Fruit fly (Drosophila melanogaster) whole organism, pupa: ENCODE results near the gene eIF2gamma.

Experiments
- CG10348 ChIP-seq: fragments of 200-800 bp; sonication (Bioruptor generic); IDR thresholded peaks from 2 replicates; pipeline ENCODE4 v1.3.6; 2022; ENCODE audit warnings: missing biosample characterization, missing genetic modification characterization
- CG12605 ChIP-seq: fragments of 200-800 bp; sonication (Bioruptor generic); IDR thresholded peaks from 2 replicates; pipeline ENCODE4 v1.3.6; 2022; ENCODE audit warnings: missing biosample characterization, missing genetic modification characterization
- CG13204 ChIP-seq: fragments of 200-800 bp; sonication (Bioruptor generic); optimal IDR thresholded peaks from 2 replicates; lab custom pipeline; 2018; ENCODE audit warnings: missing biosample characterization, mild to moderate bottlenecking, missing genetic modification characterization, moderate library complexity
- CG14655 ChIP-seq: fragments of 200-800 bp; sonication (Bioruptor generic); optimal IDR thresholded peaks from 3 replicates; lab custom pipeline; 2017; ENCODE audit warnings: mild to moderate bottlenecking, missing biosample characterization, missing genetic modification reagents, missing genetic modification characterization
- CG15710 ChIP-seq: fragments of 200-800 bp; sonication (Bioruptor generic); optimal IDR thresholded peaks from 2 replicates; lab custom pipeline; 2018; ENCODE audit warnings: missing biosample characterization, mild to moderate bottlenecking, missing genetic modification characterization, moderate library complexity
- CG17806 ChIP-seq: fragments of 200-800 bp; sonication (Bioruptor generic); optimal IDR thresholded peaks from 2 replicates; lab custom pipeline; 2018; ENCODE audit warnings: missing biosample characterization, mild to moderate bottlenecking, missing genetic modification characterization, moderate library complexity
- CG32121 ChIP-seq: fragments of 200-800 bp; sonication (Bioruptor generic); IDR thresholded peaks from 2 replicates; pipeline ENCODE4 v1.3.6; 2022; ENCODE audit warnings: missing biosample characterization, missing genetic modification characterization
- CG34367 ChIP-seq: fragments of 200-800 bp; sonication (Bioruptor generic); optimal IDR thresholded peaks from 2 replicates; lab custom pipeline; 2018; ENCODE audit warnings: missing biosample characterization, mild to moderate bottlenecking, missing genetic modification characterization
- CG4496 ChIP-seq: fragments of 200-800 bp; sonication (Bioruptor generic); IDR thresholded peaks from 3 replicates; pipeline ENCODE4 v1.3.6; 2022; ENCODE audit warnings: missing biosample characterization, missing genetic modification characterization
- CG8159 ChIP-seq: fragments of 200-800 bp; sonication (Bioruptor generic); optimal IDR thresholded peaks from 3 replicates; lab custom pipeline; 2018; ENCODE audit warnings: missing biosample characterization, mild to moderate bottlenecking, missing genetic modification characterization, moderate library complexity
- CG8301 ChIP-seq: fragments of 200-800 bp; sonication (Bioruptor generic); optimal IDR thresholded peaks from 2 replicates; lab custom pipeline; 2018; ENCODE audit warnings: missing biosample characterization, mild to moderate bottlenecking, missing genetic modification characterization
- CG9948 ChIP-seq: fragments of 200-800 bp; sonication (Bioruptor generic); optimal IDR thresholded peaks from 2 replicates; lab custom pipeline; 2018; ENCODE audit warnings: missing biosample characterization, mild to moderate bottlenecking, missing genetic modification characterization, moderate library complexity
- D1 ChIP-seq: fragments of 200-800 bp; sonication (Bioruptor generic); optimal IDR thresholded peaks from 2 replicates; lab custom pipeline; 2018; ENCODE audit warnings: missing biosample characterization, mild to moderate bottlenecking, missing genetic modification characterization, moderate library complexity
- EcR ChIP-seq: fragments of 200-800 bp; sonication (Bioruptor generic); optimal IDR thresholded peaks from 3 replicates; lab custom pipeline; 2019; ENCODE audit warnings: missing biosample characterization, missing genetic modification characterization, mild to moderate bottlenecking, moderate library complexity, missing genetic modification reagents
- Ets98B ChIP-seq: fragments of 200-800 bp; sonication (Bioruptor generic); IDR thresholded peaks from 2 replicates; pipeline ENCODE4 v1.3.6; 2022; ENCODE audit warnings: missing biosample characterization, missing genetic modification characterization
- Pif1A ChIP-seq: fragments of 200-800 bp; sonication (Bioruptor generic); optimal IDR thresholded peaks from 3 replicates; lab custom pipeline; 2016; ENCODE audit warnings: missing biosample characterization, missing genetic modification characterization
- Pif1B ChIP-seq: fragments of 200-800 bp; sonication (Bioruptor generic); optimal IDR thresholded peaks from 3 replicates; lab custom pipeline; 2016; ENCODE audit warnings: missing biosample characterization, missing genetic modification characterization
- Snoo ChIP-seq: fragments of 200-800 bp; sonication (Bioruptor generic); optimal IDR thresholded peaks from 3 replicates; lab custom pipeline; 2017; ENCODE audit warnings: missing biosample characterization, mild to moderate bottlenecking, missing genetic modification characterization, inconsistent platforms
- fd96Ca ChIP-seq: fragments of 200-800 bp; sonication (Bioruptor generic); IDR thresholded peaks from 3 replicates; pipeline ENCODE4 v1.3.6; 2022; ENCODE audit warnings: missing biosample characterization, missing genetic modification characterization
- gl ChIP-seq: fragments of 200-800 bp; sonication (Bioruptor generic); optimal IDR thresholded peaks from 2 replicates; lab custom pipeline; 2018; ENCODE audit warnings: missing biosample characterization, mild to moderate bottlenecking, missing genetic modification characterization
- rn ChIP-seq: fragments of 200-800 bp; sonication (Bioruptor generic); IDR thresholded peaks from 2 replicates; pipeline ENCODE4 v1.3.6; 2022; ENCODE audit warnings: missing biosample characterization, missing genetic modification characterization

Gene eIF2gamma

DNA sequence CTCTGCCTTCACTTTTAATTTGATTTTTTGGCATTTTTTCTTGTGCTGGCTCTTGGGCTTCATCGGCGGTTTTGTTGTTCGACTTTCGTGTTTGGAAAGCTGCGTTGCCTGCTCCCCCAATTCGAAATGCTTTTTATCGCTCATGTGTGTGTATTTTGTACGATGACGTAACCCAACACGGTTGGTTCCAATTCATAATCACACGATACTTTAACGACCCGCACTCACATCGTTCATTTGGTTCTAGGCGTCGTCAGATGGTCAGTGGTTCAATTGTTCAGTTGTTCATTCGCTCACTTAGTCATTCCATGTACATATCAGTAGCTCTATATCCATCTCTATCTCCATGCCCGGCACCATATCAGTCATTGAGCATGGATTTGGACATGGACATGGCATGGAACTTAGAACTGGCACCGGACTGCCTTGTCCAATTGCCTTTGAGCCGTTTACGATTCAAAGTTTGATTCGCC, 30.7 kb upstream of the eIF2gamma start:
- TF ChIP-seq CG15710 (tag; lab: Kevin White, UChicago) (no peak), Pif1A (GFP tag; lab: Kevin White, UChicago) (no peak), D1 (tag; lab: Kevin White, UChicago) (no peak), CG10348 (no peak), CG12605 (no peak), EcR (GFP tag; lab: Kevin White, UChicago) (no peak), CG4496 (GFP tag; lab: Robert Waterston, UW) (no peak), Snoo (no peak), fd96Ca (GFP tag; lab: Robert Waterston, UW) (no peak), CG32121 (GFP tag; lab: Robert Waterston, UW) (no peak), CG34367 (tag; lab: Kevin White, UChicago) (no peak), CG17806 (tag; lab: Kevin White, UChicago) (no peak), CG8301 (tag; lab: Kevin White, UChicago) (no peak), CG9948 (no peak), CG14655 (GFP tag; lab: Kevin White, UChicago) (no peak), CG8159 (tag; lab: Kevin White, UChicago) (no peak), Pif1B (no peak)

DNA sequence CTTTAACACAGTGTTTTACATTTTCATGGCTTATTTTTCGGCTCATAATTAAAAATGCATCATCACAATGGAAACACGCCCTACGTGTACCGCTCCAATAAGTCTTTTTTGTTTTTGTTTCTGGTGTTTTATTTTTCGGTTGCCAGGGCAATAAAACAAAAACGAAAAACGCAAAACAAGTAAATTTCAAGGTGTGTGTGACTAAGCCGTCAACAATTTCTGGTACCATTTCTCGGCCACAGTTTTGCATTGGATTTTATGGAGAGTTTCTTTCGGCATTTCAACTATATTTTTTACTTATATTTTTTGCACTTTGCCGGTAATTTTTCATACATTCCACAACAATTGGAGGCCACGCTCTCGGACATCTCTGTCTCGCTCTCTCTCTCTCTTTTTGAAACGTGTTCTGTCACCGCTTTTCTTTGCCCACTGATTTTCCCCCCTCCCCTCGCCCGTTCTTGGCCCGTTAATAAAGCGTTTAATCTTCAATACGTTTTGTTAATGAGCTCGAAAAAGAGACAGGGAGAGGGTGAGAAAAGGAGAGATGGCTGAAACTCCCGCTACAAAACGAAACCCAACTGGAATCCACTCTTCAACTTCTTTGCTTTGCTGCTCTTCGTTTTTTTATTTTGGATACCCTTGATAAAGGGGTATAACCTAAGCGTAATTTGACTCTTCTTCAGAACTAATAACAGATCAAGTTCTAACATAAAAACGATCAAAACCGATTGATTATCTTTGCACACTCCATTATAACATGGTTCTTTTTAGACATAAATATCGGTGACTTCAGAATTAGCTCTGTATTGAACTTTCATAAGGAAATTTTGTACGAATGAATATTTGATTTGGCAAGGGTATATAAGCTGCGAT, 30.0 kb upstream of the eIF2gamma start:
- TF ChIP-seq CG12605 (0 out of 2 replicates have a peak, but pooled peaks have one; percentile 31), Pif1B (no peak), Snoo (peak; percentile 52), CG8159 (tag; lab: Kevin White, UChicago) (no peak), fd96Ca (GFP tag; lab: Robert Waterston, UW) (peak; percentile 16; the same call in 1 of the 3 replicates), CG34367 (tag; lab: Kevin White, UChicago) (no peak), Pif1A (GFP tag; lab: Kevin White, UChicago) (peak; percentile 29), CG9948 (no peak)

DNA sequence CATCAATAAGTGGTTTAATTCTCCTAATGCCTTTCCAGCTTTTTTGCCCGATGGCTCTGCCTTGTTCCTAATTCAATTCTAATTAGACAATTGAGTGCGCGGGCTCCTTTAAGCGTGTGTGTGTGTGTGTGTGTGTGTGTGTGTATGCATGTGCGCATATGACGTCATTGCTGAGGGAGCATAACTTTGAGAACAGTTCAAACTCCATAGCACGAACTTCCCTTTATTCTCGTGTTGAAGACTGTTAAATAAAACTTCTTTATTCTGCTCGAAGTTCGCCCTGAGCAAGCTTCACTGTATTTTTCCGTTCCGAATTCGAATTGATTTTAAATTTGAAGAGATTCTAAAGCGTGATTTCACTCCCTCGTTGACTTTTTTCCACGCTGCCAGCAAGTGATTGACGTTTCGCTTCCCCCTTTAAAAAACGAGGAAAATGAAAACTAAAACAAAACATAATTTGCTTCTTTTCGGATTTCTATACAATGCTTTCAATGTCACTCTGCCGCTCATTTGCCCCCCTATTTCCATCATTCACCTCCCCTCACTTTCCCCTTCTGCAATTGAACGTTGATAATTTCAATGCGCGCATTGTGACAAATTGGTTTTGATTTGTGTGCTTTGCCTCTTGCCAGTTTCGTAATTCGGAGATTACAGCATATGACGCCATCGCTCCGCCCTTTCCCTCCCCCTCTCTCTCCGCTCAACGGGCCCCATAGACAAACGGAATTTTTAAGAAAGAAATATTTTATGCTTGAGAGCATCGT, 29.2 kb upstream of the eIF2gamma start:
- TF ChIP-seq Pif1B (no peak), CG8301 (tag; lab: Kevin White, UChicago) (no peak), Snoo (no peak), EcR (GFP tag; lab: Kevin White, UChicago) (no peak), CG8159 (tag; lab: Kevin White, UChicago) (no peak), fd96Ca (GFP tag; lab: Robert Waterston, UW) (no peak), gl (no peak), CG9948 (no peak), CG4496 (GFP tag; lab: Robert Waterston, UW) (no peak), CG17806 (tag; lab: Kevin White, UChicago) (no peak), CG15710 (tag; lab: Kevin White, UChicago) (no peak)

DNA sequence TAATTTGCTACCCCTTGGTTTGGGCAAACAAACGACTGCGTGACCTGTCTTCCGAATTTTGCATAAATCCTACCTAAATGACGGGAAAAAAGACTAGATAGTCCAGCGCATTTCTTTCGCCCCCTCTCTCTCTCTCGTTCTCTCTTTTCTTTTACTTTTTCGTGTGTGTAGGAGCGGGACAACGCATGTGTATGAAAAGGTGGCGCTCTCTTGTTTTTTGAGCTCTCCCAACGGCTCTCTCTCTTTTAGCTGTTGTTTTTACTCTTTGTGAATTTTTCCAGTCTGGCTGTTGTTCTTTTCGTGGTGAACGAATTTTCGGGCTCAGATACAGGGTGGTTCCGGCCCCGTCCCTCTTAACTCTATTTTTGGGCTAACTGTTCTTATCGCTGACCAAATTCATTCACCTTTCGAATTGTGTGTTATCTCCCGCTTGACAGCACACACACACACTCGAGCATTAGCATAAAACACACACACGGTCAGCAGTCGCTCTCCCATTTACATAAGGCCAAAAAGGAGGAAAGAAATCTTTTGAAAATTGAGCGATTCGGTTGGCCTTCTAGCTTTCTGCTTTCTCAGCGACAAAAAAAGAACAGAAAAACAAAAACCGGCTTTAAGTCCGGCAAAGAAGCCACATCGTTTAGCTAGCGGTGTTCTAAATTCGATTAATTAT, 28.4 kb upstream of the eIF2gamma start:
- TF ChIP-seq EcR (GFP tag; lab: Kevin White, UChicago) (peak; percentile 38), Pif1B (no peak), Pif1A (GFP tag; lab: Kevin White, UChicago) (no peak), gl (peak; percentile 21), CG13204 (GFP tag; lab: Kevin White, UChicago) (peak; percentile 55), CG8301 (tag; lab: Kevin White, UChicago) (no peak), Snoo (no peak), rn (GFP tag; lab: Robert Waterston, UW) (no peak), CG34367 (tag; lab: Kevin White, UChicago) (peak; percentile 43), CG17806 (tag; lab: Kevin White, UChicago) (no peak), Ets98B (GFP tag; lab: Robert Waterston, UW) (no peak), CG15710 (tag; lab: Kevin White, UChicago) (peak; percentile 49), CG9948 (no peak), D1 (tag; lab: Kevin White, UChicago) (no peak), fd96Ca (GFP tag; lab: Robert Waterston, UW) (no peak), CG32121 (GFP tag; lab: Robert Waterston, UW) (no peak), CG10348 (no peak), CG4496 (GFP tag; lab: Robert Waterston, UW) (no peak), CG12605 (no peak), CG8159 (tag; lab: Kevin White, UChicago) (no peak), CG14655 (GFP tag; lab: Kevin White, UChicago) (no peak)

DNA sequence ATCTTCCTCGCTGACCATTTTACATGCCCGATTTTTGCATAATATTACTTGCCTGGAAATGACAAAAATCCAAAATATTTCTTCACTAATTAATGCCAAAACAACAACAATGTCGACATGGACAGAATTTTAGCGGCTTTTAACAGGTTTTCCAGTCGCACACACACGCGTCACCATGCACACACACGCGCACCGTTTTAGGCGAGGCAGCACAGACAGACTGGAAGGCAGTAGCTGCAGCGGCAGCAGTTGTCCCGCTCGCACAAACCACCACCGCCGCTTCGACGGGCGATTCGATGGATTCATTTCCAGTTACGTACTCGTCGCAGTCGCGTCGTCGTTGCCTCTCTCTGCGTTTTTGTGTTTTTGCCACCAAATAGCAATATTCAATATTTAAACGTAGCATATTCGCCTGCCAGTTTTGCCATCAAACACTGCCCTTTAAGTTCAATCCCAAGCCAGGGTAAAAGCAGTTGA, 27.4 kb upstream of the eIF2gamma start, which contains the start of gene CG45218:
TSS of gene CG45218 (minus strand) at position 158 of the 477 bp plus-strand sequence.
- TF ChIP-seq CG13204 (GFP tag; lab: Kevin White, UChicago) (peak; percentile 18), fd96Ca (GFP tag; lab: Robert Waterston, UW) (no peak), CG15710 (tag; lab: Kevin White, UChicago) (no peak), CG8301 (tag; lab: Kevin White, UChicago) (no peak), CG4496 (GFP tag; lab: Robert Waterston, UW) (no peak), CG32121 (GFP tag; lab: Robert Waterston, UW) (no peak), Snoo (peak; percentile 19), Ets98B (GFP tag; lab: Robert Waterston, UW) (no peak), CG10348 (no peak), CG34367 (tag; lab: Kevin White, UChicago) (no peak), EcR (GFP tag; lab: Kevin White, UChicago) (peak; percentile 17)
